Fruit fly (Drosophila melanogaster): ENCODE results near the gene InR.

The InR gene

DNA sequence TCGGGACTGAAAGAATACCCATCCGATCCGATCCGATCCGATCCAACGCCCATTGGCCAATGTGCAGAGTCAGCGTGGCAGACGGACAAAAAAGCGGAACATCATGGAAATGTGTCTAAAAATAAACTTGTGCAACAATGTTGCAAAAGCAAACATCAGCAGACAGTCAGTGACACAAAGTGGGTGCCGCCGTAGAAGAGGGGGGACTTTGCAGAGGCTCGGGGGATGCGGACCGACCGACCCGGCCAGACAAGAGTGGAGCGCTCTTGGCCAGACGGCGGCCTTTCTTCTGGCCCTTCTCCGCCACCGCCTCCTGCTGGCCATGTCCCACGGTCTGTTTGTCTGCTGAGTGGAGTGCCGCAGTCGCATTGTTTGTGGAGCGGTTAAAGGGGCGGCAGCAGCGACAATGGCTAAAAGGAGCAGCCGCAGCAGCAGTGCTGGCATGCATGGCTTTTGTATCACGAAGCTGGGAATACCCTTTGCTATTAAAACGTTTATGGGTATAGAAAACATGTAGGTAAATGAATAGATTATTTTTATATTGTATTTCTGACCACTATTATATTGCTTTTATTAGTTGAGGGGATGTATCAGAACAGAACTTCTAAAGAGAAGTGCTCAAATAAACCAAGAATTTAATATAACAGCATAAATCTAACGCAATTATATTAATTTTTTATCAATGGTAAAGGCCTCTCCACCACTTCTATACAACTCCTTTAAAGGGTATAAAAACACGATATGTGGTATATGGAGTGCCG, 10.7 kb downstream of the InR start:
- TF ChIP-seq CG15710 (tag; optimal IDR thresholded peaks at IDR 0.05) (peak; percentile 76), CG4496 (GFP tag; IDR thresholded peaks at IDR 0.05) (no peak), CG34367 (tag; optimal IDR thresholded peaks at IDR 0.05) (peak; percentile 68), CG12605 (GFP tag; IDR thresholded peaks at IDR 0.05) (no peak), Snoo (tag; optimal IDR thresholded peaks at IDR 0.05) (peak; percentile 88), CG8301 (tag; optimal IDR thresholded peaks at IDR 0.05) (peak; percentile 59), rn (GFP tag; IDR thresholded peaks at IDR 0.05) (no peak), CG32121 (GFP tag; IDR thresholded peaks at IDR 0.05) (no peak), Pif1B (GFP tag; optimal IDR thresholded peaks at IDR 0.05) (peak; percentile 64), CG10348 (GFP tag; IDR thresholded peaks at IDR 0.05) (no peak), Ets98B (GFP tag; IDR thresholded peaks at IDR 0.05) (no peak), Pif1A (GFP tag; optimal IDR thresholded peaks at IDR 0.05) (peak; percentile 81), CG13204 (GFP tag; optimal IDR thresholded peaks at IDR 0.05) (peak; percentile 100), CG9948 (tag; optimal IDR thresholded peaks at IDR 0.05) (peak; percentile 81), EcR (GFP tag; optimal IDR thresholded peaks at IDR 0.05) (peak; percentile 91), gl (tag; optimal IDR thresholded peaks at IDR 0.05) (no peak), CG14655 (GFP tag; optimal IDR thresholded peaks at IDR 0.05) (peak; percentile 71), CG8159 (tag; optimal IDR thresholded peaks at IDR 0.05) (peak; percentile 86), D1 (tag; optimal IDR thresholded peaks at IDR 0.05) (peak; percentile 75), CG17806 (tag; optimal IDR thresholded peaks at IDR 0.05) (peak; percentile 76), fd96Ca (GFP tag; IDR thresholded peaks at IDR 0.05) (no peak)

DNA sequence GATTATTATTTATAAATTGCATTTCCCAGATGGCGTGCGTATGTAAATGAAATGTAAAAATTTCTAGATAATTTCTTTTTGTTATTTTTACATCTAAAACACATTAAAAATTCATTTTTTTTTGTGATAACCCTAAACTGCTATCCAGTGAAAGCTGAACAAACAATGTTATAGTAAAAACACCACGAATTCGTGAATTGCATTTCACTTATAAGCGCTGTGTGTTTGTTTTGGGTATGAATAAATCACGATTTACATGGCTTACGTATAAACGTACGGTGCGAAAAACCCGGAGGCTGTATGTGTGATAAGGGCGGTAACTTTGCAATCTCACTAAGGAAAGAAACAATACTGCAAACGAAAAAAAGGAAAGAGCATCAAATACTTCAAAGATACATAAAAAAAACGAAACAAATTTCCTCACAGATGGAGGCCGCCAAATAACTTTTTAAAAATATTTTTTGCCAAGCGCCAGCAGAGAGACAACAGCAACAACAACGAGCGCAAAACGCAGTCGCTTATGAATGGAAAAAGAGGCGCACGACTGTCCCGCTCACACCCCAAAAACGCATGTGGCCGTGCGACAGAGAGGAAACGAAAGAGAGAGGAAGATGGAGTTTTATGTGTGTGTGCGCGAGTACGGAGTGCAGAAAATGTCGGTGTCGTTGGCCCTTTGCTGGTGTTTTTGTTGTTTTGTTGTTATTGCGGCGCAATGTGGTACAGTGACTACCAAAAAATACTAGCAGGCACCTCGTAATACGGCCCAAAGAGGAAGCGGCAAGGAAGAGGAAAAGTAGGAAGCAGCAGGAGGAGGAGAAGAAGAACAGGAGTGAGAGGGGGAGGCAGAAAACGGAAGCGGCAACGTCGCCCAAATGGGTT, 12.7 kb downstream of the InR start:
- TF ChIP-seq Pif1A (GFP tag; optimal IDR thresholded peaks at IDR 0.05) (no peak), Snoo (tag; optimal IDR thresholded peaks at IDR 0.05) (peak; percentile 53), CG8159 (tag; optimal IDR thresholded peaks at IDR 0.05) (peak; percentile 14), CG4496 (GFP tag; IDR thresholded peaks at IDR 0.05) (no peak), CG32121 (GFP tag; IDR thresholded peaks at IDR 0.05) (no peak), CG14655 (GFP tag; optimal IDR thresholded peaks at IDR 0.05) (peak; percentile 28), CG13204 (GFP tag; optimal IDR thresholded peaks at IDR 0.05) (peak; percentile 93), CG17806 (tag; optimal IDR thresholded peaks at IDR 0.05) (no peak), Pif1B (GFP tag; optimal IDR thresholded peaks at IDR 0.05) (no peak), CG15710 (tag; optimal IDR thresholded peaks at IDR 0.05) (no peak), Ets98B (GFP tag; IDR thresholded peaks at IDR 0.05) (no peak), gl (tag; optimal IDR thresholded peaks at IDR 0.05) (peak; percentile 16), CG34367 (tag; optimal IDR thresholded peaks at IDR 0.05) (no peak), CG9948 (tag; optimal IDR thresholded peaks at IDR 0.05) (no peak), fd96Ca (GFP tag; IDR thresholded peaks at IDR 0.05) (no peak), CG12605 (GFP tag; IDR thresholded peaks at IDR 0.05) (no peak), rn (GFP tag; IDR thresholded peaks at IDR 0.05) (no peak), D1 (tag; optimal IDR thresholded peaks at IDR 0.05) (no peak), CG10348 (GFP tag; IDR thresholded peaks at IDR 0.05) (no peak), EcR (GFP tag; optimal IDR thresholded peaks at IDR 0.05) (peak; percentile 99), CG8301 (tag; optimal IDR thresholded peaks at IDR 0.05) (no peak)

- TF ChIP-seq CG13204 (GFP tag; optimal IDR thresholded peaks at IDR 0.05) = peak; percentile 98
- TF ChIP-seq CG10348 (GFP tag; IDR thresholded peaks at IDR 0.05) = no peak
- peak; percentile 91 for TF ChIP-seq CG15710 (tag; optimal IDR thresholded peaks at IDR 0.05)
- TF ChIP-seq CG8159 (tag; optimal IDR thresholded peaks at IDR 0.05) = peak; percentile 84
- TF ChIP-seq CG14655 (GFP tag; optimal IDR thresholded peaks at IDR 0.05) = peak; percentile 84
- peak; percentile 81 for TF ChIP-seq CG8301 (tag; optimal IDR thresholded peaks at IDR 0.05)
- peak; percentile 80 for TF ChIP-seq CG17806 (tag; optimal IDR thresholded peaks at IDR 0.05)
- peak; percentile 88 for TF ChIP-seq Pif1A (GFP tag; optimal IDR thresholded peaks at IDR 0.05)
- peak; percentile 88 for TF ChIP-seq Snoo (tag; optimal IDR thresholded peaks at IDR 0.05)
- peak; percentile 1 for TF ChIP-seq D1 (tag; optimal IDR thresholded peaks at IDR 0.05)
- TF ChIP-seq Ets98B (GFP tag; IDR thresholded peaks at IDR 0.05) = no peak
- TF ChIP-seq Pif1B (GFP tag; optimal IDR thresholded peaks at IDR 0.05) = peak; percentile 88
- peak; percentile 100 for TF ChIP-seq EcR (GFP tag; optimal IDR thresholded peaks at IDR 0.05)
- peak; percentile 71 for TF ChIP-seq CG9948 (tag; optimal IDR thresholded peaks at IDR 0.05)
- TF ChIP-seq fd96Ca (GFP tag; IDR thresholded peaks at IDR 0.05) = no peak
- no peak for TF ChIP-seq CG12605 (GFP tag; IDR thresholded peaks at IDR 0.05)
- TF ChIP-seq CG4496 (GFP tag; IDR thresholded peaks at IDR 0.05) = no peak
- no peak for TF ChIP-seq rn (GFP tag; IDR thresholded peaks at IDR 0.05)
- TF ChIP-seq gl (tag; optimal IDR thresholded peaks at IDR 0.05) = peak; percentile 99
- TF ChIP-seq CG32121 (GFP tag; IDR thresholded peaks at IDR 0.05) = no peak
- TF ChIP-seq CG34367 (tag; optimal IDR thresholded peaks at IDR 0.05) = peak; percentile 90
These were observed 13.7 kb downstream of the InR start for dm6 chr3R:21605291-21605898.

DNA sequence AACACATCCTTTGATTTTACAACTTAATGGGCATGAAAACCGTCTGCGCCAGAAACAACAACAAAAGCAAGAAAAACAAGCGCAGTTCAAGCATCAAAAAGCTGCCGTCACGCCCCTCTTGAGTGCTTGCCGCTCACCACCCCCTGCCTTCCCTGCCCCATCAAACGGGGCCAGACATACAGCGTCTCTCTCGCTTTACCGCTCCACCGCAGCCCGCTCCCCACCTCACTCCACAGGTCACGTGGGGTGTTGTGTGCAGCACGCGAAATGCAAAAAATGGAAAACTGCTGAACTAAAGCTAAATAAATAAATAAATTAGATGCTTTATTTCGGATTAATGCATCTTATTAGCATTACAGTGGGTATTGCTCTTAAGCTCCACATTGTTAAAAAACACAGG, 14.6 kb downstream of the InR start:
- TF ChIP-seq Pif1A (GFP tag; optimal IDR thresholded peaks at IDR 0.05) = no peak
- TF ChIP-seq gl (tag; optimal IDR thresholded peaks at IDR 0.05) = no peak
- no peak for TF ChIP-seq CG9948 (tag; optimal IDR thresholded peaks at IDR 0.05)
- TF ChIP-seq D1 (tag; optimal IDR thresholded peaks at IDR 0.05) = no peak
- TF ChIP-seq fd96Ca (GFP tag; IDR thresholded peaks at IDR 0.05) = peak; percentile 51; the same call in 2 of the 3 replicates
- no peak for TF ChIP-seq Ets98B (GFP tag; IDR thresholded peaks at IDR 0.05)
- peak; percentile 20 for TF ChIP-seq Snoo (tag; optimal IDR thresholded peaks at IDR 0.05)
- no peak for TF ChIP-seq CG12605 (GFP tag; IDR thresholded peaks at IDR 0.05)
- peak; percentile 95 for TF ChIP-seq CG13204 (GFP tag; optimal IDR thresholded peaks at IDR 0.05)

Measured in whole organism, pupa.